Fruit fly (Drosophila melanogaster) whole organism, prepupa: ENCODE measurements around the gene Elal.

ENCODE experiments used
- Blimp-1 ChIP-seq: fragments of 200-800 bp; sonication (Bioruptor generic); optimal IDR thresholded peaks from 3 replicates; lab custom pipeline; 2017; ENCODE audit warnings: missing biosample characterization, missing genetic modification characterization, mild to moderate bottlenecking, moderate library complexity, missing genetic modification reagents
- CG10669 ChIP-seq: fragments of 200-800 bp; sonication (Bioruptor generic); optimal IDR thresholded peaks from 3 replicates; lab custom pipeline; 2018; ENCODE audit warnings: missing biosample characterization, mild to moderate bottlenecking, missing genetic modification characterization, moderate library complexity
- CG11294 ChIP-seq: fragments of 200-800 bp; sonication (Bioruptor generic); IDR thresholded peaks from 2 replicates; pipeline ENCODE4 v1.3.6; 2022; ENCODE audit warnings: missing biosample characterization, missing genetic modification characterization
- CG11902 ChIP-seq: fragments of 200-800 bp; sonication (Bioruptor generic); optimal IDR thresholded peaks from 3 replicates; lab custom pipeline; 2016; ENCODE audit warnings: missing biosample characterization, missing genetic modification characterization
- CG15336 ChIP-seq: fragments of 200-800 bp; sonication (Bioruptor generic); IDR thresholded peaks from 2 replicates; pipeline ENCODE4 v1.3.6; 2022; ENCODE audit warnings: missing biosample characterization, missing genetic modification characterization
- CG1621 ChIP-seq: fragments of 200-800 bp; sonication (Bioruptor generic); optimal IDR thresholded peaks from 3 replicates; lab custom pipeline; 2018; ENCODE audit warnings: missing biosample characterization, mild to moderate bottlenecking, missing genetic modification characterization
- CG16779 ChIP-seq: fragments of 200-800 bp; sonication (Bioruptor generic); optimal IDR thresholded peaks from 3 replicates; lab custom pipeline; 2017; ENCODE audit warnings: missing biosample characterization, mild to moderate bottlenecking, missing genetic modification characterization
- CG3032 ChIP-seq: fragments of 200-800 bp; optimal IDR thresholded peaks from 2 replicates; lab custom pipeline; 2019; ENCODE audit warnings: missing biosample characterization, mild to moderate bottlenecking, missing genetic modification characterization, moderate library complexity
- CG31627 ChIP-seq: fragments of 200-800 bp; sonication (Bioruptor generic); optimal IDR thresholded peaks from 3 replicates; lab custom pipeline; 2016; ENCODE audit warnings: missing biosample characterization, missing genetic modification characterization
- CG32006 ChIP-seq: fragments of 200-800 bp; sonication (Bioruptor generic); optimal IDR thresholded peaks from 3 replicates; lab custom pipeline; 2017; ENCODE audit warnings: missing biosample characterization, mild to moderate bottlenecking, missing genetic modification characterization
- CG34406 ChIP-seq: fragments of 200-800 bp; sonication (Bioruptor generic); optimal IDR thresholded peaks from 3 replicates; lab custom pipeline; 2016; ENCODE audit warnings: missing biosample characterization, missing genetic modification characterization
- CG4318 ChIP-seq: fragments of 200-800 bp; sonication (Bioruptor generic); optimal IDR thresholded peaks from 3 replicates; lab custom pipeline; 2017; ENCODE audit warnings: missing biosample characterization, mild to moderate bottlenecking, missing genetic modification characterization
- CG6163 ChIP-seq: fragments of 200-800 bp; sonication (Bioruptor generic); IDR thresholded peaks from 3 replicates; pipeline ENCODE4 v1.3.6; 2022; ENCODE audit warnings: missing biosample characterization, missing genetic modification characterization
- CG6276 ChIP-seq: fragments of 200-800 bp; sonication (Bioruptor generic); optimal IDR thresholded peaks from 2 replicates; lab custom pipeline; 2017; ENCODE audit warnings: missing biosample characterization, mild to moderate bottlenecking, missing genetic modification characterization
- CG6792 ChIP-seq: fragments of 200-800 bp; sonication (Bioruptor generic); optimal IDR thresholded peaks from 3 replicates; lab custom pipeline; 2016; ENCODE audit warnings: missing biosample characterization, missing genetic modification characterization
- CG7368 ChIP-seq: fragments of 200-800 bp; sonication (Bioruptor generic); optimal IDR thresholded peaks from 3 replicates; lab custom pipeline; 2016; ENCODE audit warnings: missing biosample characterization, missing genetic modification characterization
- CG8119 ChIP-seq: fragments of 200-800 bp; sonication (Bioruptor generic); IDR thresholded peaks from 3 replicates; pipeline ENCODE4 v1.3.6; 2022; ENCODE audit warnings: missing biosample characterization, missing genetic modification characterization
- CG9139 ChIP-seq: fragments of 200-800 bp; sonication (Bioruptor generic); optimal IDR thresholded peaks from 3 replicates; lab custom pipeline; 2017; ENCODE audit warnings: missing biosample characterization, mild to moderate bottlenecking, missing genetic modification characterization
- Ets96B ChIP-seq: fragments of 200-800 bp; optimal IDR thresholded peaks from 2 replicates; lab custom pipeline; 2019; ENCODE audit warnings: missing biosample characterization, mild to moderate bottlenecking, missing genetic modification characterization, moderate library complexity
- Gug ChIP-seq: fragments of 200-800 bp; sonication (Bioruptor generic); IDR thresholded peaks from 2 replicates; pipeline ENCODE4 v1.3.6; 2022; ENCODE audit warnings: missing biosample characterization, missing genetic modification characterization
- Hr39 ChIP-seq: fragments of 200-800 bp; sonication (Bioruptor generic); optimal IDR thresholded peaks from 2 replicates; lab custom pipeline; 2016; ENCODE audit warnings: missing biosample characterization, missing genetic modification characterization
- Hr4 ChIP-seq: fragments of 200-800 bp; sonication (Bioruptor generic); optimal IDR thresholded peaks from 3 replicates; lab custom pipeline; 2016; ENCODE audit warnings: missing biosample characterization, missing genetic modification characterization
- Lpt ChIP-seq: fragments of 200-800 bp; sonication (Bioruptor generic); optimal IDR thresholded peaks from 3 replicates; lab custom pipeline; 2016; ENCODE audit warnings: missing biosample characterization, missing genetic modification characterization
- Met ChIP-seq: fragments of 200-800 bp; sonication (Bioruptor generic); optimal IDR thresholded peaks from 3 replicates; lab custom pipeline; 2016; ENCODE audit warnings: missing biosample characterization, missing genetic modification characterization
- OdsH ChIP-seq: fragments of 200-800 bp; sonication (Bioruptor generic); optimal IDR thresholded peaks from 3 replicates; lab custom pipeline; 2016; ENCODE audit warnings: missing biosample characterization, missing genetic modification characterization
- Sox102F ChIP-seq: fragments of 200-800 bp; sonication (Bioruptor generic); optimal IDR thresholded peaks from 2 replicates; lab custom pipeline; 2016; ENCODE audit warnings: missing biosample characterization, mild to moderate bottlenecking, missing genetic modification characterization
- Sox14 ChIP-seq: fragments of 200-800 bp; sonication (Bioruptor generic); optimal IDR thresholded peaks from 3 replicates; lab custom pipeline; 2016; ENCODE audit warnings: missing biosample characterization, missing genetic modification characterization
- acj6 ChIP-seq: fragments of 200-800 bp; sonication (Bioruptor generic); optimal IDR thresholded peaks from 3 replicates; lab custom pipeline; 2016; ENCODE audit warnings: missing biosample characterization, missing genetic modification characterization
- dac ChIP-seq: fragments of 200-800 bp; sonication (Bioruptor generic); optimal IDR thresholded peaks from 2 replicates; lab custom pipeline; 2017; ENCODE audit warnings: missing biosample characterization, mild to moderate bottlenecking, missing genetic modification characterization
- eg ChIP-seq: fragments of 200-800 bp; sonication (Bioruptor generic); IDR thresholded peaks from 3 replicates; pipeline ENCODE4 v1.3.6; 2022; ENCODE audit warnings: missing biosample characterization, missing genetic modification characterization
- fd59A ChIP-seq: fragments of 200-800 bp; sonication (Bioruptor generic); optimal IDR thresholded peaks from 2 replicates; lab custom pipeline; 2017; ENCODE audit warnings: missing biosample characterization, mild to moderate bottlenecking, missing genetic modification characterization, missing genetic modification reagents
- fd85E ChIP-seq: fragments of 200-800 bp; sonication (Bioruptor generic); optimal IDR thresholded peaks from 3 replicates; lab custom pipeline; 2016; ENCODE audit warnings: missing biosample characterization, missing genetic modification characterization
- ss ChIP-seq, 2 experiments: fragments of 200-800 bp; sonication (Bioruptor generic); optimal IDR thresholded peaks; 2 replicates in 1 of 2; 3 replicates in 1 of 2; lab custom pipeline; 2017 to 2018; ENCODE audit warnings: mild to moderate bottlenecking in 2 of 2, missing biosample characterization in 2 of 2, missing genetic modification characterization in 2 of 2, moderate library complexity in 1 of 2
- svp ChIP-seq: fragments of 200-800 bp; sonication (Bioruptor generic); peaks from one replicate; lab custom pipeline; 2016; ENCODE audit warnings: missing biosample characterization, missing genetic modification characterization
- topi ChIP-seq: fragments of 200-800 bp; sonication (Bioruptor generic); optimal IDR thresholded peaks from 3 replicates; lab custom pipeline; 2016; ENCODE audit warnings: missing biosample characterization, missing genetic modification characterization

Elal gene

dm6 chr3R:24841063-24841462 lies 24.1 kb upstream of the Elal start, which contains the start of gene CG33658:
Gene CG33658, minus strand, starts transcription at chr3R:24841163.
- TF ChIP-seq Met = no peak
- TF ChIP-seq CG9139 (GFP tag; lab: Kevin White, UChicago) = no peak
- TF ChIP-seq CG11902 (GFP tag; lab: Kevin White, UChicago) = no peak
- TF ChIP-seq CG4318 = no peak
- TF ChIP-seq acj6 = no peak
- no peak for TF ChIP-seq Gug
- no peak for TF ChIP-seq CG3032 (tag; lab: Kevin White, UChicago)
- TF ChIP-seq CG32006 (GFP tag; lab: Kevin White, UChicago) = no peak
- no peak for TF ChIP-seq Sox102F (GFP tag; lab: Kevin White, UChicago)
- no peak for TF ChIP-seq CG7368 (GFP tag; lab: Kevin White, UChicago)
- no peak for TF ChIP-seq topi
- TF ChIP-seq fd85E (GFP tag; lab: Kevin White, UChicago) = no peak
- TF ChIP-seq CG16779 (tag; lab: Kevin White, UChicago) = no peak
- no peak for TF ChIP-seq CG31627 (GFP tag; lab: Kevin White, UChicago)
- TF ChIP-seq eg = no peak
- no peak for TF ChIP-seq CG15336 (GFP tag; lab: Robert Waterston, UW)
- TF ChIP-seq CG6792 (GFP tag; lab: Kevin White, UChicago) = no peak

DNA sequence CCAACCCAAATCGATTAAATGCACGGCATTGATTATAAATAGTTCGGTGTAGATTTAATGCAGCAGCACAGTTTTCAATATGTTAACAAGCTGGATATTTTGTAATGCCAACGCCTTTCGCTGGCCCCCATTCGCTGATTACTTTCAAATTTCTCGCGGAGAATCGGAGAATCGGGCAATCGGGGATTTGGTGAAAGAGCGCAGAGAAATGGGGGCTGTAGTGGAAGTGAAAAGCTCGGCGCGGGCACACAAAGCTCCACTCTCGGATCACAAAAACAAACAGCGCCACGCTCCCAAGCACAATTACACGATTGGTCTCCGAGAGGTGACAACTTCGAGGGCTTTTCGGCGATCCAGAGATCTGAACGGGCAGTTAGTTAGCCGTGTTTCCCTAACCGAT lies 23.5 kb upstream of the Elal start, which contains the start of gene Esp:
Gene Esp (plus strand): TSS at position 301 of the 400 bp plus-strand sequence.
- no peak for TF ChIP-seq Blimp-1
- no peak for TF ChIP-seq Lpt
- TF ChIP-seq, all 60 proteins: peak for 0

DNA sequence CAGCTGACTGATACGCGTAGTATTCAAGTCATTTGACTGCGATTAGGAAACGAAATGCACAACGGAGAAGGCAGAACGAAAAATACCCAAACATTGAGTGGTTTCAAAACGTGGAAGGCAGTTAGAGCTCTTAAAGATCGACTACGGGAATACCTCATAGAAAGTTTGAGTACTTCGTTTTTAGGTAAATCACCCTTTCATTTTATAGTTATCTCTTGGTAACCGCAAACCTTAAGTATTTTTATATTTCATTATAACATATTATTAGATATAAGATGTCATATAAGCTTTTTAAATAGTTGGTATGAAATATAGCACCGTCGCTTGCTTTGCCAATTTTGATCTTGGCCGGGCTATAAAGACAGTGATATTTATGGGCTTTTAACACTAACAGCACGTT lies 20.0 kb upstream of the Elal start:
- TF ChIP-seq CG8119 (GFP tag; lab: Robert Waterston, UW) = no peak
- no peak for TF ChIP-seq Hr39 (GFP tag; lab: Kevin White, UChicago)
- TF ChIP-seq CG6163 = no peak
- TF ChIP-seq CG11902 (GFP tag; lab: Kevin White, UChicago) = no peak
- no peak for TF ChIP-seq Gug
- TF ChIP-seq ss (GFP tag; optimal IDR thresholded peaks at IDR 0.05; lab: Kevin White, UChicago) = no peak
- TF ChIP-seq CG6276 (GFP tag; lab: Kevin White, UChicago) = no peak
- no peak for TF ChIP-seq CG15336 (GFP tag; lab: Robert Waterston, UW)
- no peak for TF ChIP-seq CG11294
- TF ChIP-seq CG1621 (tag; lab: Kevin White, UChicago) = no peak
- TF ChIP-seq, all 60 proteins: peak for 0

- no peak for TF ChIP-seq Ets96B (tag; lab: Kevin White, UChicago)
- TF ChIP-seq CG8119 (GFP tag; lab: Robert Waterston, UW) = no peak
- no peak for TF ChIP-seq eg
- TF ChIP-seq CG11902 (GFP tag; lab: Kevin White, UChicago) = no peak
- no peak for TF ChIP-seq Hr4 (GFP tag; lab: Kevin White, UChicago)
- no peak for TF ChIP-seq dac (GFP tag; lab: Kevin White, UChicago)
- no peak for TF ChIP-seq CG10669 (GFP tag; lab: Kevin White, UChicago)
- TF ChIP-seq Lpt = no peak
- TF ChIP-seq Gug = no peak
- no peak for TF ChIP-seq OdsH (GFP tag; lab: Kevin White, UChicago)
- no peak for TF ChIP-seq Sox14 (GFP tag; lab: Kevin White, UChicago)
- no peak for TF ChIP-seq CG16779 (tag; lab: Kevin White, UChicago)
- TF ChIP-seq svp (GFP tag; lab: Kevin White, UChicago) = no peak
- no peak for TF ChIP-seq fd59A (GFP tag; lab: Kevin White, UChicago)
- TF ChIP-seq CG4318 = no peak
- no peak for TF ChIP-seq CG34406 (GFP tag; lab: Kevin White, UChicago)
- TF ChIP-seq fd85E (GFP tag; lab: Kevin White, UChicago) = no peak
- no peak for TF ChIP-seq ss (GFP tag; optimal IDR thresholded peaks at IDR 0.05; lab: Kevin White, UChicago)
Observed at dm6 chr3R:24845952-24846848, 18.9 kb upstream of the Elal start.
